Worm (Caenorhabditis elegans): Measurements from ENCODE around the gene lhfp-4.

The lhfp-4 gene

ce11 chrIV:17281060-17282021, 6.0 kb downstream of the lhfp-4 start:
- TF ChIP-seq F13C5.2 (tag; optimal IDR thresholded peaks at IDR 0.05) (no peak), aly-1 (tag; optimal IDR thresholded peaks at IDR 0.05) (no peak), pes-1 (GFP tag; IDR thresholded peaks at IDR 0.05) (no peak), ets-7 (tag; optimal IDR thresholded peaks at IDR 0.05) (no peak), scrt-1 (GFP tag; IDR thresholded peaks at IDR 0.05) (no peak), hmg-4 (GFP tag; optimal IDR thresholded peaks at IDR 0.05) (no peak), ceh-13 (GFP tag; optimal IDR thresholded peaks at IDR 0.05) (no peak), hmbx-1 (tag; optimal IDR thresholded peaks at IDR 0.05) (no peak), sea-1 (GFP tag; conservative IDR thresholded peaks at IDR 0.05) (no peak), flt-1 (GFP tag; IDR thresholded peaks at IDR 0.05) (no peak), ceh-36 (tag; optimal IDR thresholded peaks at IDR 0.05) (peak; percentile 42), tbx-11 (GFP tag; IDR thresholded peaks at IDR 0.05) (no peak), tbx-37 (GFP tag; conservative IDR thresholded peaks at IDR 0.05) (0 out of 2 replicates have a peak, but pooled peaks have one; percentile 7)

- TF ChIP-seq ceh-36 (tag; optimal IDR thresholded peaks at IDR 0.05) (no peak), F13C5.2 (tag; optimal IDR thresholded peaks at IDR 0.05) (no peak), flt-1 (GFP tag; IDR thresholded peaks at IDR 0.05) (no peak), ets-7 (tag; optimal IDR thresholded peaks at IDR 0.05) (no peak), tbx-37 (GFP tag; conservative IDR thresholded peaks at IDR 0.05) (no peak), scrt-1 (GFP tag; IDR thresholded peaks at IDR 0.05) (no peak), tbx-11 (GFP tag; IDR thresholded peaks at IDR 0.05) (no peak), hnd-1 (tag; optimal IDR thresholded peaks at IDR 0.05) (no peak)
These were observed 8.7 kb downstream of the lhfp-4 start, which contains the start of gene nra-1 for ce11 chrIV:17284099-17284498. TSS of gene nra-1 (minus strand) at chrIV:17284199.

- no peak for TF ChIP-seq scrt-1 (GFP tag; IDR thresholded peaks at IDR 0.05)
- no peak for TF ChIP-seq hnd-1 (tag; optimal IDR thresholded peaks at IDR 0.05)
- no peak for TF ChIP-seq flt-1 (GFP tag; IDR thresholded peaks at IDR 0.05)
- TF ChIP-seq F13C5.2 (tag; optimal IDR thresholded peaks at IDR 0.05), result no peak
- TF ChIP-seq tra-4 (tag; optimal IDR thresholded peaks at IDR 0.05), result no peak
- no peak for TF ChIP-seq pes-1 (GFP tag; IDR thresholded peaks at IDR 0.05)
- TF ChIP-seq tbx-37 (GFP tag; conservative IDR thresholded peaks at IDR 0.05), result no peak
- no peak for TF ChIP-seq tbx-11 (GFP tag; IDR thresholded peaks at IDR 0.05)
- TF ChIP-seq aly-1 (tag; optimal IDR thresholded peaks at IDR 0.05), result no peak
- TF ChIP-seq ets-7 (tag; optimal IDR thresholded peaks at IDR 0.05), result no peak
- TF ChIP-seq hmbx-1 (tag; optimal IDR thresholded peaks at IDR 0.05), result no peak
- TF ChIP-seq hmg-4 (GFP tag; optimal IDR thresholded peaks at IDR 0.05), result no peak
- no peak for TF ChIP-seq B0310.2 (tag; optimal IDR thresholded peaks at IDR 0.05)
- no peak for TF ChIP-seq ama-1 (optimal IDR thresholded peaks at IDR 0.05)
- no peak for TF ChIP-seq sea-1 (GFP tag; conservative IDR thresholded peaks at IDR 0.05)
- no peak for TF ChIP-seq ceh-36 (tag; optimal IDR thresholded peaks at IDR 0.05)
These were observed 9.9 kb downstream of the lhfp-4 start for ce11 chrIV:17285263-17285662.

- no peak for TF ChIP-seq ets-7 (tag; optimal IDR thresholded peaks at IDR 0.05)
- TF ChIP-seq aly-1 (tag; optimal IDR thresholded peaks at IDR 0.05), result no peak
- no peak for TF ChIP-seq hmbx-1 (tag; optimal IDR thresholded peaks at IDR 0.05)
- TF ChIP-seq pes-1 (GFP tag; IDR thresholded peaks at IDR 0.05), result no peak
- TF ChIP-seq hmg-4 (GFP tag; optimal IDR thresholded peaks at IDR 0.05), result no peak
- TF ChIP-seq ceh-13 (GFP tag; optimal IDR thresholded peaks at IDR 0.05), result no peak
- TF ChIP-seq ceh-36 (tag; optimal IDR thresholded peaks at IDR 0.05), result no peak
- TF ChIP-seq F13C5.2 (tag; optimal IDR thresholded peaks at IDR 0.05), result no peak
These were observed 12.7 kb downstream of the lhfp-4 start, which contains the start of gene zipt-7.1 for ce11 chrIV:17287908-17288675. TSS of gene zipt-7.1 (minus strand) at chrIV:17288139.

ce11 chrIV:17291629-17292199, 16.3 kb downstream of the lhfp-4 start, which contains the start of the genes T28F3.11 and slc-17.4:
TSS of gene T28F3.11 (minus strand) at chrIV:17291679.
TSS of gene slc-17.4 (minus strand) at chrIV:17291733.
- no peak for TF ChIP-seq sea-1 (GFP tag; conservative IDR thresholded peaks at IDR 0.05)
- TF ChIP-seq tbx-11 (GFP tag; IDR thresholded peaks at IDR 0.05), result no peak
- TF ChIP-seq ceh-36 (tag; optimal IDR thresholded peaks at IDR 0.05), result no peak
- TF ChIP-seq flt-1 (GFP tag; IDR thresholded peaks at IDR 0.05), result no peak

- TF ChIP-seq flt-1 (GFP tag; IDR thresholded peaks at IDR 0.05) (no peak), tbx-11 (GFP tag; IDR thresholded peaks at IDR 0.05) (no peak), ceh-13 (GFP tag; optimal IDR thresholded peaks at IDR 0.05) (no peak), B0310.2 (tag; optimal IDR thresholded peaks at IDR 0.05) (no peak), ceh-36 (tag; optimal IDR thresholded peaks at IDR 0.05) (no peak)
These were observed 17.0 kb downstream of the lhfp-4 start for ce11 chrIV:17292350-17292749.

- TF ChIP-seq ama-1 (optimal IDR thresholded peaks at IDR 0.05), result no peak
These were observed 17.7 kb downstream of the lhfp-4 start for ce11 chrIV:17293068-17293467.
